Comparison of ENCODE assay signal across 1 fruit fly cellular context in the genomic region with DNA sequence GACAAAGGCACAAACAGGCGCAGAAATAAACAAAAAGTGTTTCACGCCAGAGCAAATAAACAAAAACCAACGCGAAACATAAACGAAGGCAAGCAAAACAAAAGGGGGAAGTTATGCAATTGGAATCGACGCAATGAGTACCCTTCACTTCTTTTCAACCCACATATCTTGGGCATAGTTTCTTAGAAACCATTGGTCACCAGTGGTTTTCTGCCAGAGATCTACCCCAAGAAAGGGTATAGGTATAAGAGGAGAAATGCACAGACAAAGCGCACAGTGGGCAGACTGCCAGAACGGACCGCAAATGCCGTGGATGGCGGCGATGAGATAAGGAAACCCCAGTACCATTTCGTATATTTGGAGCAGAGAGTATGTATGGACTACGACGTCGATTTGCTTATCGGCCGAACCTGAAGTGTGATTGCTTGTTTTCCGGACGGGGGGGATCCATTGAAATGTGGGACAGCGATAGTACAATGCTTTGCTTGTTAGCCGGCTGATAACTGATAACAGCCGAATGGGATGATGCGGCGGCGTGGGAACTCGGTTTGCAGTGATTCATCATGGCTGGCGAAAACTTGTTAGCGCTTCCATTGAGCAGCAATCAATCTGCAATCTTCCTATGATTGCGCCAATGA.
TF ChIP-seq lines count a peak whose summit lies in the region.

No protein-coding gene starts in this region.

TF ChIP-seq in whole organism, embryonic, 481 proteins besides CTCF, POLR2A, EP300 and RAD21 (continued from another document and continues in another):
- TF ChIP-seq Lim3 (GFP tag; IDR thresholded peaks at IDR 0.05; lab: Robert Waterston, UW), result no peak
- peak; percentile 4 for TF ChIP-seq CG13424 (tag; optimal IDR thresholded peaks at IDR 0.05; lab: Kevin White, UChicago)
- no peak for TF ChIP-seq twi (tag; optimal IDR thresholded peaks at IDR 0.05; lab: Kevin White, UChicago)
- TF ChIP-seq Asciz (GFP tag; optimal IDR thresholded peaks at IDR 0.05; lab: Kevin White, UChicago), result peak; percentile 17
- no peak for TF ChIP-seq Tbp (GFP tag; optimal IDR thresholded peaks at IDR 0.05; lab: Kevin White, UChicago)
- peak; percentile 61 for TF ChIP-seq Xrp1 (GFP tag; IDR thresholded peaks at IDR 0.05; lab: Robert Waterston, UW)
- no peak for TF ChIP-seq Scr (GFP tag; IDR thresholded peaks at IDR 0.05; lab: Robert Waterston, UW; ENCODE audit: partially characterized antibody)
- TF ChIP-seq CG4730 (GFP tag; IDR thresholded peaks at IDR 0.05; lab: Robert Waterston, UW), result no peak
- TF ChIP-seq CG7786 (GFP tag; optimal IDR thresholded peaks at IDR 0.05; lab: Kevin White, UChicago), result peak; percentile 28
- TF ChIP-seq prd (optimal IDR thresholded peaks at IDR 0.05; lab: Kevin White, UChicago), result no peak
- peak; percentile 58; the same call in 2 of the 3 replicates for TF ChIP-seq prd (GFP tag; IDR thresholded peaks at IDR 0.05; lab: Robert Waterston, UW)
- TF ChIP-seq Gsc (GFP tag; IDR thresholded peaks at IDR 0.05; lab: Robert Waterston, UW), result no peak
- TF ChIP-seq cwo (GFP tag; optimal IDR thresholded peaks at IDR 0.05; lab: Kevin White, UChicago), result no peak
- TF ChIP-seq CG32767 (GFP tag; IDR thresholded peaks at IDR 0.05; lab: Robert Waterston, UW), result peak; percentile 47; the same call in 1 of the 2 replicates
- 0 out of 2 replicates have a peak, but pooled peaks have one; percentile 41 for TF ChIP-seq CG31441 (GFP tag; IDR thresholded peaks at IDR 0.05; lab: Robert Waterston, UW)
- TF ChIP-seq CG10274 (GFP tag; optimal IDR thresholded peaks at IDR 0.05; lab: Kevin White, UChicago), result no peak
- peak; percentile 98 for TF ChIP-seq sug (tag; optimal IDR thresholded peaks at IDR 0.05; lab: Kevin White, UChicago)
- no peak for TF ChIP-seq hkb (optimal IDR thresholded peaks at IDR 0.05; lab: Kevin White, UChicago)
- peak; percentile 35; the same call in 1 of the 2 replicates for TF ChIP-seq hkb (GFP tag; IDR thresholded peaks at IDR 0.05; lab: Robert Waterston, UW)
- TF ChIP-seq Kr (GFP tag; optimal IDR thresholded peaks at IDR 0.05; lab: Kevin White, UChicago), result no peak
- TF ChIP-seq Ptx1 (GFP tag; IDR thresholded peaks at IDR 0.05; lab: Robert Waterston, UW), result peak; percentile 72
- no peak for TF ChIP-seq nerfin-1 (tag; optimal IDR thresholded peaks at IDR 0.05; lab: Kevin White, UChicago)
- peak; percentile 4 for TF ChIP-seq tap (tag; optimal IDR thresholded peaks at IDR 0.05; lab: Kevin White, UChicago)
- TF ChIP-seq CG13894 (tag; optimal IDR thresholded peaks at IDR 0.05; lab: Kevin White, UChicago), result no peak
- TF ChIP-seq CG1602 (GFP tag; optimal IDR thresholded peaks at IDR 0.05; lab: Kevin White, UChicago), result no peak
- TF ChIP-seq D19B (GFP tag; optimal IDR thresholded peaks at IDR 0.05; lab: Kevin White, UChicago), result peak; percentile 86
- 0 out of 2 replicates have a peak, but pooled peaks have one; percentile 4 for TF ChIP-seq CG5953 (GFP tag; IDR thresholded peaks at IDR 0.05; lab: Robert Waterston, UW)
- no peak for TF ChIP-seq CG1233 (GFP tag; optimal IDR thresholded peaks at IDR 0.05; lab: Kevin White, UChicago)
- peak; percentile 37; the same call in 1 of the 2 replicates for TF ChIP-seq CG3847 (GFP tag; IDR thresholded peaks at IDR 0.05; lab: Robert Waterston, UW)
- no peak for TF ChIP-seq CG12104 (GFP tag; optimal IDR thresholded peaks at IDR 0.05; lab: Kevin White, UChicago)
- peak; percentile 85 for TF ChIP-seq D19A (tag; optimal IDR thresholded peaks at IDR 0.05; lab: Kevin White, UChicago)
- peak; percentile 53 for TF ChIP-seq sens (GFP tag; lab: Kevin White, UChicago)
- TF ChIP-seq Dref (GFP tag; IDR thresholded peaks at IDR 0.05; lab: Robert Waterston, UW), result no peak
- 0 out of 2 replicates have a peak, but pooled peaks have one; percentile 38 for TF ChIP-seq CG32532 (GFP tag; IDR thresholded peaks at IDR 0.05; lab: Robert Waterston, UW)
- no peak for TF ChIP-seq CG15696 (tag; optimal IDR thresholded peaks at IDR 0.05; lab: Kevin White, UChicago)
- TF ChIP-seq CG8388 (GFP tag; optimal IDR thresholded peaks at IDR 0.05; lab: Kevin White, UChicago), result no peak
- no peak for TF ChIP-seq Bgb (GFP tag; IDR thresholded peaks at IDR 0.05; lab: Robert Waterston, UW; ENCODE audit: partially characterized antibody)
- TF ChIP-seq CG8765 (GFP tag; IDR thresholded peaks at IDR 0.05; lab: Robert Waterston, UW), result no peak
- peak; percentile 36 for TF ChIP-seq CG6813 (GFP tag; optimal IDR thresholded peaks at IDR 0.05; lab: Kevin White, UChicago)
- TF ChIP-seq pzg (GFP tag; optimal IDR thresholded peaks at IDR 0.05; lab: Kevin White, UChicago), result no peak
- TF ChIP-seq fd64A (GFP tag; optimal IDR thresholded peaks at IDR 0.05; lab: Kevin White, UChicago), result no peak
- no peak for TF ChIP-seq CG4424 (GFP tag; optimal IDR thresholded peaks at IDR 0.05; lab: Kevin White, UChicago)
- TF ChIP-seq caup (GFP tag; optimal IDR thresholded peaks at IDR 0.05; lab: Kevin White, UChicago; ENCODE audit: severe bottlenecking), result no peak
- TF ChIP-seq gsb (GFP tag; IDR thresholded peaks at IDR 0.05; lab: Robert Waterston, UW), result peak; percentile 30; the same call in 1 of the 2 replicates
- TF ChIP-seq ash1 (GFP tag; optimal IDR thresholded peaks at IDR 0.05; lab: Kevin White, UChicago), result no peak
- no peak for TF ChIP-seq Blimp-1 (GFP tag; optimal IDR thresholded peaks at IDR 0.05; lab: Kevin White, UChicago)
- no peak for TF ChIP-seq BEAF-32 (GFP tag; optimal IDR thresholded peaks at IDR 0.05; lab: Kevin White, UChicago)
- TF ChIP-seq br (optimal IDR thresholded peaks at IDR 0.05; lab: Kevin White, UChicago), result no peak
- TF ChIP-seq esg (GFP tag; conservative IDR thresholded peaks at IDR 0.05; lab: Robert Waterston, UW), result peak; percentile 62
- no peak for TF ChIP-seq CG7556 (GFP tag; optimal IDR thresholded peaks at IDR 0.05; lab: Kevin White, UChicago)
- TF ChIP-seq bowl (GFP tag; IDR thresholded peaks at IDR 0.05; lab: Robert Waterston, UW), result 0 out of 2 replicates have a peak, but pooled peaks have one; percentile 11
- no peak for TF ChIP-seq Fer3 (tag; optimal IDR thresholded peaks at IDR 0.05; lab: Kevin White, UChicago)
- TF ChIP-seq fd102C (GFP tag; optimal IDR thresholded peaks at IDR 0.05; lab: Kevin White, UChicago), result no peak
- no peak for TF ChIP-seq Trl (optimal IDR thresholded peaks at IDR 0.05; lab: Kevin White, UChicago)
- no peak for TF ChIP-seq Trl (GFP tag; optimal IDR thresholded peaks at IDR 0.05; lab: Kevin White, UChicago)
- no peak for TF ChIP-seq CG18619 (GFP tag; optimal IDR thresholded peaks at IDR 0.05; lab: Kevin White, UChicago)
- TF ChIP-seq Sox100B (GFP tag; optimal IDR thresholded peaks at IDR 0.05; lab: Kevin White, UChicago), result no peak
- no peak for TF ChIP-seq tna (GFP tag; IDR thresholded peaks at IDR 0.05; lab: Robert Waterston, UW; ENCODE audit: partially characterized antibody)
- TF ChIP-seq maf-S (GFP tag; optimal IDR thresholded peaks at IDR 0.05; lab: Kevin White, UChicago), result no peak
- TF ChIP-seq CG10979 (tag; optimal IDR thresholded peaks at IDR 0.05; lab: Kevin White, UChicago), result no peak
- TF ChIP-seq H2.0 (GFP tag; IDR thresholded peaks at IDR 0.05; lab: Robert Waterston, UW), result peak; percentile 39; the same call in 1 of the 2 replicates
- TF ChIP-seq ham (GFP tag; IDR thresholded peaks at IDR 0.05; lab: Robert Waterston, UW), result no peak
- no peak for TF ChIP-seq sna (GFP tag; IDR thresholded peaks at IDR 0.05; lab: Robert Waterston, UW; ENCODE audit: partially characterized antibody)
- TF ChIP-seq gro (GFP tag; optimal IDR thresholded peaks at IDR 0.05; lab: Kevin White, UChicago), result peak; percentile 46
- TF ChIP-seq CG8089 (GFP tag; optimal IDR thresholded peaks at IDR 0.05; lab: Kevin White, UChicago), result no peak
- TF ChIP-seq p53 (GFP tag; optimal IDR thresholded peaks at IDR 0.05; lab: Kevin White, UChicago), result no peak
- TF ChIP-seq Hr39 (optimal IDR thresholded peaks at IDR 0.05; lab: Kevin White, UChicago), result no peak
- TF ChIP-seq unpg (GFP tag; optimal IDR thresholded peaks at IDR 0.05; lab: Kevin White, UChicago), result peak; percentile 17
- TF ChIP-seq CG6654 (GFP tag; optimal IDR thresholded peaks at IDR 0.05; lab: Kevin White, UChicago), result no peak
- no peak for TF ChIP-seq CG18011 (GFP tag; optimal IDR thresholded peaks at IDR 0.05; lab: Kevin White, UChicago)
- no peak for TF ChIP-seq peb (GFP tag; IDR thresholded peaks at IDR 0.05; lab: Robert Waterston, UW)
- TF ChIP-seq CG15601 (tag; optimal IDR thresholded peaks at IDR 0.05; lab: Kevin White, UChicago), result no peak
- peak; percentile 66 for TF ChIP-seq slbo (GFP tag; IDR thresholded peaks at IDR 0.05; lab: Robert Waterston, UW)
- no peak for TF ChIP-seq CG34224 (GFP tag; IDR thresholded peaks at IDR 0.05; lab: Robert Waterston, UW; ENCODE audit: partially characterized antibody)
- TF ChIP-seq HLHmδ (GFP tag; optimal IDR thresholded peaks at IDR 0.05; lab: Kevin White, UChicago), result no peak
- peak; percentile 6 for TF ChIP-seq CG10654 (GFP tag; optimal IDR thresholded peaks at IDR 0.05; lab: Kevin White, UChicago)
- TF ChIP-seq Oaz (GFP tag; IDR thresholded peaks at IDR 0.05; lab: Robert Waterston, UW), result no peak
- peak; percentile 13 for TF ChIP-seq Hr3 (GFP tag; optimal IDR thresholded peaks at IDR 0.05; lab: Kevin White, UChicago)
- TF ChIP-seq dan (GFP tag; IDR thresholded peaks at IDR 0.05; lab: Robert Waterston, UW), result no peak
- peak; percentile 20 for TF ChIP-seq ind (GFP tag; optimal IDR thresholded peaks at IDR 0.05; lab: Kevin White, UChicago)
- no peak for TF ChIP-seq trem (tag; optimal IDR thresholded peaks at IDR 0.05; lab: Kevin White, UChicago)
- TF ChIP-seq CG4707 (GFP tag; optimal IDR thresholded peaks at IDR 0.05; lab: Kevin White, UChicago), result no peak
- no peak for TF ChIP-seq toy (GFP tag; IDR thresholded peaks at IDR 0.05; lab: Robert Waterston, UW)
- no peak for TF ChIP-seq Ssrp (tag; optimal IDR thresholded peaks at IDR 0.05; lab: Kevin White, UChicago)
- TF ChIP-seq HmgD (GFP tag; optimal IDR thresholded peaks at IDR 0.05; lab: Kevin White, UChicago), result no peak
- peak; percentile 4 for TF ChIP-seq NC2β (GFP tag; optimal IDR thresholded peaks at IDR 0.05; lab: Kevin White, UChicago)
- peak; percentile 95 for TF ChIP-seq mirr (GFP tag; optimal IDR thresholded peaks at IDR 0.05; lab: Kevin White, UChicago)
- TF ChIP-seq Mrtf (GFP tag; IDR thresholded peaks at IDR 0.05; lab: Robert Waterston, UW), result peak; percentile 46; the same call in 1 of the 3 replicates
- no peak for TF ChIP-seq CG2202 (tag; optimal IDR thresholded peaks at IDR 0.05; lab: Kevin White, UChicago)
- TF ChIP-seq CG42726 (GFP tag; IDR thresholded peaks at IDR 0.05; lab: Robert Waterston, UW; ENCODE audit: partially characterized antibody), result no peak
- no peak for TF ChIP-seq stwl (tag; optimal IDR thresholded peaks at IDR 0.05; lab: Kevin White, UChicago)
- TF ChIP-seq crol (GFP tag; IDR thresholded peaks at IDR 0.05; lab: Robert Waterston, UW), result peak; percentile 80
- no peak for TF ChIP-seq CG7271 (tag; optimal IDR thresholded peaks at IDR 0.05; lab: Kevin White, UChicago)
- TF ChIP-seq CG8944 (GFP tag; optimal IDR thresholded peaks at IDR 0.05; lab: Kevin White, UChicago), result peak; percentile 13
- peak; percentile 27 for TF ChIP-seq CG15269 (tag; optimal IDR thresholded peaks at IDR 0.05; lab: Kevin White, UChicago)
- no peak for TF ChIP-seq CG6254 (GFP tag; optimal IDR thresholded peaks at IDR 0.05; lab: Kevin White, UChicago)
- TF ChIP-seq aop (GFP tag; IDR thresholded peaks at IDR 0.05; lab: Robert Waterston, UW), result peak; percentile 26; the same call in 1 of the 2 replicates
- TF ChIP-seq sr (GFP tag; IDR thresholded peaks at IDR 0.05; lab: Robert Waterston, UW), result no peak
- TF ChIP-seq CG1024 (GFP tag; IDR thresholded peaks at IDR 0.05; lab: Robert Waterston, UW), result no peak
- no peak for TF ChIP-seq CG9817 (tag; optimal IDR thresholded peaks at IDR 0.05; lab: Kevin White, UChicago)
- no peak for TF ChIP-seq pho (GFP tag; optimal IDR thresholded peaks at IDR 0.05; lab: Kevin White, UChicago)
- no peak for TF ChIP-seq gce (GFP tag; IDR thresholded peaks at IDR 0.05; lab: Robert Waterston, UW)
- no peak for TF ChIP-seq lola (GFP tag; optimal IDR thresholded peaks at IDR 0.05; lab: Kevin White, UChicago)
- no peak for TF ChIP-seq CG33213 (GFP tag; optimal IDR thresholded peaks at IDR 0.05; lab: Kevin White, UChicago)
- no peak; the same call in 2 of the 3 replicates for TF ChIP-seq CG11695 (GFP tag; IDR thresholded peaks at IDR 0.05; lab: Robert Waterston, UW)
- no peak for TF ChIP-seq CG11560 (tag; IDR thresholded peaks at IDR 0.05; lab: Robert Waterston, UW)
- no peak for TF ChIP-seq CG15011 (GFP tag; optimal IDR thresholded peaks at IDR 0.05; lab: Kevin White, UChicago)
- TF ChIP-seq CG1529 (GFP tag; optimal IDR thresholded peaks at IDR 0.05; lab: Kevin White, UChicago), result no peak
- peak; percentile 38 for TF ChIP-seq CG2678 (tag; optimal IDR thresholded peaks at IDR 0.05; lab: Kevin White, UChicago)
- peak; percentile 18 for TF ChIP-seq HHEX (GFP tag; optimal IDR thresholded peaks at IDR 0.05; lab: Kevin White, UChicago)
- 0 out of 3 replicates have a peak, but pooled peaks have one; percentile 26 for TF ChIP-seq CG11093 (GFP tag; IDR thresholded peaks at IDR 0.05; lab: Robert Waterston, UW)
- TF ChIP-seq Sin3A (optimal IDR thresholded peaks at IDR 0.05; lab: Kevin White, UChicago), result no peak
- no peak for TF ChIP-seq HmgZ (tag; optimal IDR thresholded peaks at IDR 0.05; lab: Kevin White, UChicago)
- TF ChIP-seq schlank (tag; optimal IDR thresholded peaks at IDR 0.05; lab: Kevin White, UChicago), result no peak
- no peak for TF ChIP-seq Hey (tag; optimal IDR thresholded peaks at IDR 0.05; lab: Kevin White, UChicago)
- no peak for TF ChIP-seq pnt (GFP tag; optimal IDR thresholded peaks at IDR 0.05; lab: Kevin White, UChicago)
- TF ChIP-seq Camta (GFP tag; optimal IDR thresholded peaks at IDR 0.05; lab: Kevin White, UChicago), result no peak
- TF ChIP-seq CG30403 (GFP tag; optimal IDR thresholded peaks at IDR 0.05; lab: Kevin White, UChicago), result no peak
- no peak for TF ChIP-seq tio (GFP tag; optimal IDR thresholded peaks at IDR 0.05; lab: Kevin White, UChicago)
- peak in 1 of 2 experiments; percentile 45 for TF ChIP-seq Pdp1 (GFP tag; optimal IDR thresholded peaks at IDR 0.05; lab: Kevin White, UChicago)
- no peak for TF ChIP-seq CG16815 (GFP tag; optimal IDR thresholded peaks at IDR 0.05; lab: Kevin White, UChicago)
- TF ChIP-seq CG2889 (GFP tag; IDR thresholded peaks at IDR 0.05; lab: Robert Waterston, UW), result 0 out of 3 replicates have a peak, but pooled peaks have one; percentile 24
- peak; percentile 35; the same call in 1 of the 2 replicates for TF ChIP-seq CG6272 (GFP tag; IDR thresholded peaks at IDR 0.05; lab: Robert Waterston, UW)
- no peak for TF ChIP-seq ssp (GFP tag; IDR thresholded peaks at IDR 0.05; lab: Robert Waterston, UW)
- TF ChIP-seq Sry-δ (GFP tag; optimal IDR thresholded peaks at IDR 0.05; lab: Kevin White, UChicago), result no peak
- no peak for TF ChIP-seq Dip2 (GFP tag; IDR thresholded peaks at IDR 0.05; lab: Robert Waterston, UW)
